Worm (Caenorhabditis elegans) whole organism, young adult: Measurements from ENCODE around the gene clec-180.

Experiments
- B0035.1 ChIP-seq: sonication (generic microtip); optimal IDR thresholded peaks from 2 replicates; lab custom pipeline; 2016; ENCODE audit warnings: missing genetic modification characterization, mild to moderate bottlenecking, missing compliant biosample characterization, missing genotype, missing genetic modification reagents
- D2030.7 ChIP-seq: fragments of 200-800 bp; sonication (Bioruptor generic); IDR thresholded peaks from 2 replicates; pipeline ENCODE4 v1.3.6; 2022; ENCODE audit warnings: missing genetic modification reagents, missing genetic modification characterization, missing compliant biosample characterization
- F39B2.1 ChIP-seq: fragments of 200-800 bp; sonication (Bioruptor generic); IDR thresholded peaks from 2 replicates; pipeline ENCODE4 v1.3.6; 2022; ENCODE audit warnings: missing genetic modification reagents, missing genetic modification characterization, missing compliant biosample characterization
- F49E8.2 ChIP-seq: sonication (generic microtip); optimal IDR thresholded peaks from 3 replicates; lab custom pipeline; 2017; ENCODE audit warnings: missing genetic modification characterization, mild to moderate bottlenecking, missing compliant biosample characterization, antibody characterized with exemption, moderate library complexity; ENCODE audit not compliant: insufficient read depth
- F52B5.7 ChIP-seq: sonication (generic microtip); optimal IDR thresholded peaks from 2 replicates; lab custom pipeline; 2016; ENCODE audit warnings: mild to moderate bottlenecking, missing genetic modification characterization, missing compliant biosample characterization
- K12H6.12 ChIP-seq: fragments of 200-800 bp; sonication (Bioruptor generic); optimal IDR thresholded peaks from 2 replicates; lab custom pipeline; 2018; ENCODE audit warnings: mild to moderate bottlenecking, missing genetic modification characterization, missing compliant biosample characterization
- T26A5.8 ChIP-seq: sonication (generic microtip); optimal IDR thresholded peaks from 2 replicates; lab custom pipeline; 2016; ENCODE audit warnings: missing genetic modification characterization, missing compliant biosample characterization
- akir-1 ChIP-seq: fragments of 200-800 bp; sonication (Bioruptor generic); optimal IDR thresholded peaks from 2 replicates; lab custom pipeline; 2018; ENCODE audit warnings: mild to moderate bottlenecking, missing genetic modification characterization, moderate library complexity, missing compliant biosample characterization
- ama-1 ChIP-seq, 3 experiments: fragments of 150-350 bp in 1 of 3; sonication (generic microtip) in 2 of 3; optimal IDR thresholded peaks; 2 replicates each; lab custom pipeline; 2014 to 2018; ENCODE audit warnings: missing biosample characterization in 2 of 3, missing genetic modification characterization in 2 of 3, missing genetic modification reagents in 2 of 3
- aptf-2 ChIP-seq: fragments of 200-800 bp; sonication (Bioruptor generic); conservative IDR thresholded peaks from 2 replicates; pipeline ENCODE4 v1.3.6; 2022; ENCODE audit warnings: missing genetic modification reagents, missing genetic modification characterization, missing compliant biosample characterization
- attf-3 ChIP-seq: fragments of 200-800 bp; sonication (Bioruptor generic); conservative IDR thresholded peaks from 2 replicates; pipeline ENCODE4 v1.3.6; 2022; ENCODE audit warnings: missing genetic modification reagents, missing genetic modification characterization, missing compliant biosample characterization
- ccch-3 ChIP-seq: fragments of 200-800 bp; sonication (Bioruptor generic); optimal IDR thresholded peaks from 2 replicates; lab custom pipeline; 2018; ENCODE audit warnings: mild to moderate bottlenecking, missing genetic modification characterization, missing compliant biosample characterization
- cebp-1 ChIP-seq, 2 experiments: fragments of 200-800 bp in 1 of 2; sonication (Bioruptor generic) in 1 of 2; sonication (generic microtip) in 1 of 2; IDR thresholded peaks in 1 of 2; optimal IDR thresholded peaks in 1 of 2; 2 replicates each; pipeline versions ENCODE4 v1.3.6 to Lab custom; 2017 to 2022; ENCODE audit warnings: missing compliant biosample characterization in 2 of 2, missing genetic modification characterization in 2 of 2, mild to moderate bottlenecking in 1 of 2, missing genetic modification reagents in 1 of 2, moderate library complexity in 1 of 2
- ceh-100 ChIP-seq: fragments of 200-800 bp; sonication (Bioruptor generic); IDR thresholded peaks from 2 replicates; pipeline ENCODE4 v1.3.6; 2022; ENCODE audit warnings: missing genetic modification reagents, missing genetic modification characterization, missing compliant biosample characterization
- ceh-27 ChIP-seq: fragments of 200-800 bp; sonication (Bioruptor generic); optimal IDR thresholded peaks from 2 replicates; lab custom pipeline; 2018; ENCODE audit warnings: mild to moderate bottlenecking, missing genetic modification characterization, moderate library complexity, missing compliant biosample characterization
- die-1 ChIP-seq: sonication (generic microtip); optimal IDR thresholded peaks from 2 replicates; lab custom pipeline; 2016; ENCODE audit warnings: missing genotype, mild to moderate bottlenecking, missing genetic modification characterization, missing compliant biosample characterization
- dpff-1 ChIP-seq: sonication (generic microtip); optimal IDR thresholded peaks from 2 replicates; lab custom pipeline; 2017; ENCODE audit warnings: mild to moderate bottlenecking, missing genetic modification characterization, missing compliant biosample characterization
- dpl-1 ChIP-seq: fragments of 150-350 bp; optimal IDR thresholded peaks from 2 replicates; lab custom pipeline; 2014; ENCODE audit warnings: missing biosample characterization, missing genetic modification reagents, missing genetic modification characterization
- efl-1 ChIP-seq: fragments of 150-350 bp; optimal IDR thresholded peaks from 2 replicates; lab custom pipeline; 2014; ENCODE audit warnings: missing biosample characterization, missing genetic modification reagents, missing genetic modification characterization
- egl-44 ChIP-seq: fragments of 200-800 bp; sonication (Bioruptor generic); IDR thresholded peaks from 2 replicates; pipeline ENCODE4 v1.3.6; 2022; ENCODE audit warnings: missing genetic modification reagents, missing genetic modification characterization, missing compliant biosample characterization
- ets-4 ChIP-seq: fragments of 200-800 bp; sonication (Bioruptor generic); optimal IDR thresholded peaks from 2 replicates; lab custom pipeline; 2018; ENCODE audit warnings: mild to moderate bottlenecking, missing genetic modification characterization, missing compliant biosample characterization
- gei-17 ChIP-seq: fragments of 200-800 bp; sonication (Bioruptor generic); optimal IDR thresholded peaks from 2 replicates; lab custom pipeline; 2018; ENCODE audit warnings: mild to moderate bottlenecking, missing genetic modification characterization, missing compliant biosample characterization
- him-1 ChIP-seq: sonication (generic microtip); optimal IDR thresholded peaks from 2 replicates; lab custom pipeline; 2016; ENCODE audit warnings: missing genotype, missing genetic modification reagents, missing genetic modification characterization, missing compliant biosample characterization
- hlh-12 ChIP-seq: sonication (generic microtip); optimal IDR thresholded peaks from 2 replicates; lab custom pipeline; 2016; ENCODE audit warnings: missing genetic modification characterization, missing compliant biosample characterization
- let-526 ChIP-seq: fragments of 200-800 bp; sonication (Bioruptor generic); IDR thresholded peaks from 2 replicates; pipeline ENCODE4 v1.3.6; 2022; ENCODE audit warnings: missing genetic modification reagents, missing genetic modification characterization, missing compliant biosample characterization
- lin-26 ChIP-seq: fragments of 200-800 bp; sonication (Bioruptor generic); IDR thresholded peaks from 2 replicates; pipeline ENCODE4 v1.3.6; 2022; ENCODE audit warnings: missing genetic modification reagents, missing genetic modification characterization, missing compliant biosample characterization
- lin-35 ChIP-seq, 3 experiments: fragments of 150-350 bp in 2 of 3; sonication (generic microtip) in 1 of 3; optimal IDR thresholded peaks; 2 replicates each; lab custom pipeline; 2014 to 2018; ENCODE audit warnings: missing biosample characterization in 3 of 3, missing genetic modification characterization in 3 of 3, missing genetic modification reagents in 3 of 3
- lir-1 ChIP-seq: fragments of 200-800 bp; sonication (Bioruptor generic); conservative IDR thresholded peaks from 2 replicates; pipeline ENCODE4 v1.3.6; 2022; ENCODE audit warnings: missing genetic modification reagents, missing genetic modification characterization, missing compliant biosample characterization
- madf-3 ChIP-seq: fragments of 200-800 bp; sonication (Bioruptor generic); IDR thresholded peaks from 2 replicates; pipeline ENCODE4 v1.3.6; 2022; ENCODE audit warnings: missing genetic modification reagents, missing genetic modification characterization, missing compliant biosample characterization
- madf-6 ChIP-seq: fragments of 200-800 bp; sonication (Bioruptor generic); IDR thresholded peaks from 2 replicates; pipeline ENCODE4 v1.3.6; 2022; ENCODE audit warnings: missing genetic modification reagents, missing genetic modification characterization, missing compliant biosample characterization
- mel-28 ChIP-seq: sonication (generic microtip); optimal IDR thresholded peaks from 2 replicates; lab custom pipeline; 2016; ENCODE audit warnings: borderline replicate concordance, mild to moderate bottlenecking, missing genetic modification characterization, missing compliant biosample characterization
- nfya-2 ChIP-seq: fragments of 200-800 bp; sonication (Bioruptor generic); IDR thresholded peaks from 2 replicates; pipeline ENCODE4 v1.3.6; 2022; ENCODE audit warnings: missing genetic modification reagents, missing genetic modification characterization, missing compliant biosample characterization
- nhr-120 ChIP-seq: fragments of 200-800 bp; sonication (Bioruptor generic); IDR thresholded peaks from 2 replicates; pipeline ENCODE4 v1.3.6; 2022; ENCODE audit warnings: missing genetic modification characterization, missing compliant biosample characterization
- nhr-27 ChIP-seq: fragments of 200-800 bp; sonication (Bioruptor generic); optimal IDR thresholded peaks from 2 replicates; lab custom pipeline; 2018; ENCODE audit warnings: mild to moderate bottlenecking, missing genetic modification characterization, moderate library complexity, missing compliant biosample characterization
- pbrm-1 ChIP-seq: fragments of 200-800 bp; sonication (Bioruptor generic); IDR thresholded peaks from 2 replicates; pipeline ENCODE4 v1.3.6; 2022; ENCODE audit warnings: missing genetic modification reagents, missing genetic modification characterization, missing compliant biosample characterization
- pha-4 ChIP-seq: fragments of 150-350 bp; sonication (generic microtip); optimal IDR thresholded peaks from 2 replicates; lab custom pipeline; 2014; ENCODE audit warnings: missing biosample characterization, missing genetic modification reagents, missing genetic modification characterization
- rcor-1 ChIP-seq: fragments of 200-800 bp; sonication (Bioruptor generic); IDR thresholded peaks from 2 replicates; pipeline ENCODE4 v1.3.6; 2022; ENCODE audit warnings: missing genetic modification reagents, missing genetic modification characterization, missing compliant biosample characterization
- rec-8 ChIP-seq, 2 experiments: sonication (generic microtip); optimal IDR thresholded peaks; 2 replicates each; lab custom pipeline; 2016; ENCODE audit warnings: mild to moderate bottlenecking in 2 of 2, missing genetic modification characterization in 2 of 2, missing genetic modification reagents in 2 of 2, missing genotype in 2 of 2, missing biosample characterization in 1 of 2, missing compliant biosample characterization in 1 of 2, moderate library complexity in 1 of 2
- snpc-1.1 ChIP-seq: sonication (generic microtip); optimal IDR thresholded peaks from 2 replicates; lab custom pipeline; 2017; ENCODE audit warnings: missing genetic modification characterization, mild to moderate bottlenecking, missing compliant biosample characterization, antibody characterized with exemption, moderate library complexity, missing genotype, missing genetic modification reagents; ENCODE audit not compliant: insufficient read depth
- snpc-4 ChIP-seq, 5 experiments: fragments of 150-350 bp in 1 of 5; sonication (generic microtip) in 4 of 5; optimal IDR thresholded peaks; 2 replicates each; lab custom pipeline; 2014 to 2018; ENCODE audit warnings: missing genetic modification characterization in 5 of 5, missing biosample characterization in 3 of 5, antibody characterized with exemption in 2 of 5, mild to moderate bottlenecking in 2 of 5, missing compliant biosample characterization in 2 of 5, missing genotype in 2 of 5, moderate library complexity in 2 of 5, missing genetic modification reagents in 1 of 5
- sptf-2 ChIP-seq: fragments of 200-800 bp; sonication (Bioruptor generic); optimal IDR thresholded peaks from 2 replicates; lab custom pipeline; 2018; ENCODE audit warnings: mild to moderate bottlenecking, missing genetic modification characterization, missing compliant biosample characterization
- tbp1 ChIP-seq: fragments of 200-800 bp; sonication (Bioruptor generic); optimal IDR thresholded peaks from 2 replicates; lab custom pipeline; 2018; ENCODE audit warnings: mild to moderate bottlenecking, missing genetic modification characterization, missing compliant biosample characterization
- tbx-9 ChIP-seq: sonication (generic microtip); optimal IDR thresholded peaks from 2 replicates; lab custom pipeline; 2016; ENCODE audit warnings: borderline replicate concordance, missing genetic modification characterization, inconsistent platforms, missing compliant biosample characterization
- tlf-1 ChIP-seq: fragments of 200-800 bp; sonication (Bioruptor generic); optimal IDR thresholded peaks from 2 replicates; lab custom pipeline; 2018; ENCODE audit warnings: mild to moderate bottlenecking, missing genetic modification characterization, missing compliant biosample characterization
- ztf-25 ChIP-seq: fragments of 200-800 bp; sonication (Bioruptor generic); IDR thresholded peaks from 2 replicates; pipeline ENCODE4 v1.3.6; 2022; ENCODE audit warnings: missing genetic modification reagents, missing genetic modification characterization, missing compliant biosample characterization
- ztf-26 ChIP-seq: sonication (generic microtip); optimal IDR thresholded peaks from 2 replicates; lab custom pipeline; 2017; ENCODE audit warnings: missing genetic modification characterization, missing compliant biosample characterization

Gene clec-180

DNA sequence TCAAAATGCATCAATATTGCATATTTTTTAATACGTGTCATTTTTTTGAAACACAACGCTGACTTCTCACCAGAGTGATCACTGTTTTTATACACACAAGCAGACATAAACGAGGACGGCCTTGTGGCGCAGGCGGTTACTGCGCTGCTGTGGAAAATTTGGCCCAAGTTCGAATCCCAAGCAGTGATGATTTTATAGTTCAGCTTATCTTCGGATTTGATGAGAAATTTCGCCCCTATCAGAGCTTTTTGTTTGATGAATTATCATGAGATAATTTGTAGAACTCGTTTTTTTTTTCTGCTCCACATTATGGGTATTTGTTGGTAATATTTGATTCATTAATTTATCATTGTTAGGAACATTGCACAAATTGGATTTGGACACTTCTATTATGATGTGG is 5.3 kb downstream of the clec-180 start (continued):
- TF ChIP-seq dpff-1 (tag; lab: Kevin White, UChicago) (peak; percentile 38), lir-1 (GFP tag; lab: Robert Waterston, UW) (peak; percentile 38; the same call in 1 of the 2 replicates), nhr-27 (tag; lab: Kevin White, UChicago) (peak; percentile 92), T26A5.8 (tag; lab: Kevin White, UChicago) (peak; percentile 93), ets-4 (GFP tag; lab: Kevin White, UChicago) (peak; percentile 88), ama-1 (optimal IDR thresholded peaks at IDR 0.05; lab: Kevin White, UChicago) (no peak), ama-1 (GFP tag; optimal IDR thresholded peaks at IDR 0.05; lab: Kevin White, UChicago) (peak; percentile 81 to 96), let-526 (GFP tag; lab: Robert Waterston, UW) (peak; percentile 73; the same call in 1 of the 2 replicates), tbp1 (peak; percentile 100), ztf-25 (GFP tag; lab: Robert Waterston, UW) (peak; percentile 97), cebp-1 (GFP tag; IDR thresholded peaks at IDR 0.05; lab: Robert Waterston, UW) (no peak; the same call in 1 of the 2 replicates), cebp-1 (tag; optimal IDR thresholded peaks at IDR 0.05; lab: Kevin White, UChicago) (no peak), dpl-1 (GFP tag; lab: Kevin White, UChicago) (no peak), K12H6.12 (tag; lab: Kevin White, UChicago) (peak; percentile 31), madf-3 (GFP tag; lab: Robert Waterston, UW) (peak; percentile 93), ceh-100 (GFP tag; lab: Robert Waterston, UW) (peak; percentile 79), die-1 (peak; percentile 98), ztf-26 (tag; lab: Kevin White, UChicago) (peak; percentile 71), B0035.1 (peak; percentile 86), ccch-3 (GFP tag; lab: Kevin White, UChicago) (peak; percentile 75), nfya-2 (GFP tag; lab: Robert Waterston, UW) (no peak), mel-28 (tag; lab: Kevin White, UChicago) (peak; percentile 39), F39B2.1 (GFP tag; lab: Robert Waterston, UW) (no peak), sptf-2 (GFP tag; lab: Kevin White, UChicago) (peak; percentile 94), pha-4 (tag; lab: Kevin White, UChicago) (no peak), him-1 (tag; lab: Kevin White, UChicago) (peak; percentile 96), madf-6 (GFP tag; lab: Robert Waterston, UW) (no peak), F49E8.2 (peak; percentile 94), egl-44 (GFP tag; lab: Robert Waterston, UW) (peak; percentile 86), lin-26 (GFP tag; lab: Robert Waterston, UW) (peak; percentile 99), rec-8 (tag; optimal IDR thresholded peaks at IDR 0.05; lab: Kevin White, UChicago) (peak; percentile 93 to 97), tbx-9 (tag; lab: Kevin White, UChicago) (no peak), tlf-1 (GFP tag; lab: Kevin White, UChicago) (peak; percentile 83), hlh-12 (peak; percentile 83), gei-17 (GFP tag; lab: Kevin White, UChicago) (peak; percentile 48), ceh-27 (peak; percentile 89), D2030.7 (peak; percentile 87), efl-1 (GFP tag; lab: Kevin White, UChicago) (peak; percentile 56), akir-1 (GFP tag; lab: Kevin White, UChicago) (no peak), aptf-2 (GFP tag; lab: Robert Waterston, UW) (0 out of 2 replicates have a peak, but pooled peaks have one; percentile 66), attf-3 (GFP tag; lab: Robert Waterston, UW) (peak; percentile 73), lin-35 (GFP tag; optimal IDR thresholded peaks at IDR 0.05; lab: Kevin White, UChicago) (peak in 2 of 3 experiments; percentile 59 to 76), nhr-120 (GFP tag; lab: Robert Waterston, UW) (0 out of 2 replicates have a peak, but pooled peaks have one; percentile 73), snpc-1.1 (tag; lab: Kevin White, UChicago) (peak; percentile 77), F52B5.7 (tag; lab: Kevin White, UChicago) (peak; percentile 96), snpc-4 (GFP tag; optimal IDR thresholded peaks at IDR 0.05; lab: Kevin White, UChicago) (peak; percentile 88), snpc-4 (tag; optimal IDR thresholded peaks at IDR 0.05; lab: Kevin White, UChicago) (peak; percentile 43 to 86 (median 78)), rcor-1 (peak; percentile 86), pbrm-1 (GFP tag; lab: Robert Waterston, UW) (peak; percentile 88)
